Worm (Caenorhabditis elegans): ENCODE measurements around the gene Y82E9BL.6.

- TF ChIP-seq unc-62 (GFP tag; optimal IDR thresholded peaks at IDR 0.05) (no peak), skn-1 (tag; optimal IDR thresholded peaks at IDR 0.05) (no peak), lin-11 (tag; optimal IDR thresholded peaks at IDR 0.05) (no peak), lin-39 (tag; optimal IDR thresholded peaks at IDR 0.05) (no peak), mdl-1 (tag; optimal IDR thresholded peaks at IDR 0.05) (no peak), unc-39 (tag; optimal IDR thresholded peaks at IDR 0.05) (no peak)
Observed at ce11 chrIII:1350745-1351144, 5.2 kb upstream of the Y82E9BL.6 start, which contains the start of gene Y82E9BL.3.
